Worm (Caenorhabditis elegans) whole organism, L2 larva: ENCODE data around the gene ZK1073.2.

Source experiments
- C34F6.9 ChIP-seq: fragments of 150-350 bp; optimal IDR thresholded peaks from 2 replicates; lab custom pipeline; 2014; ENCODE audit warnings: missing biosample characterization, missing genetic modification characterization
- F13H6.1 ChIP-seq: sonication (generic microtip); optimal IDR thresholded peaks from 2 replicates; lab custom pipeline; 2016; ENCODE audit warnings: missing genetic modification characterization, missing compliant biosample characterization
- R02D3.7 ChIP-seq: fragments of 150-350 bp; optimal IDR thresholded peaks from 2 replicates; lab custom pipeline; 2014; ENCODE audit warnings: missing biosample characterization, missing genetic modification characterization
- Y55F3AM.14 ChIP-seq: fragments of 200-800 bp; sonication (Bioruptor generic); optimal IDR thresholded peaks from 2 replicates; lab custom pipeline; 2018; ENCODE audit warnings: mild to moderate bottlenecking, missing genetic modification characterization, missing compliant biosample characterization
- ZK546.5 ChIP-seq: sonication (generic microtip); optimal IDR thresholded peaks from 2 replicates; lab custom pipeline; 2017; ENCODE audit warnings: missing biosample characterization, missing genetic modification characterization
- aly-2 ChIP-seq: fragments of 150-350 bp; optimal IDR thresholded peaks from 2 replicates; lab custom pipeline; 2014; ENCODE audit warnings: missing biosample characterization, missing genetic modification characterization
- ama-1 ChIP-seq: fragments of 150-350 bp; optimal IDR thresholded peaks from 2 replicates; lab custom pipeline; 2018; ENCODE audit warnings: inconsistent platforms
- blmp-1 ChIP-seq: sonication (generic microtip); optimal IDR thresholded peaks from 2 replicates; lab custom pipeline; 2017; ENCODE audit warnings: missing genetic modification characterization, mild to moderate bottlenecking, missing compliant biosample characterization, antibody characterized with exemption, moderate library complexity; ENCODE audit not compliant: insufficient read depth
- ceh-16 ChIP-seq: fragments of 150-350 bp; optimal IDR thresholded peaks from 2 replicates; lab custom pipeline; 2014; ENCODE audit warnings: missing biosample characterization, missing genetic modification characterization
- ceh-82 ChIP-seq: fragments of 150-350 bp; optimal IDR thresholded peaks from 2 replicates; lab custom pipeline; 2014; ENCODE audit warnings: missing biosample characterization, missing genetic modification characterization
- crh-2 ChIP-seq: sonication (generic microtip); optimal IDR thresholded peaks from 2 replicates; lab custom pipeline; 2017; ENCODE audit warnings: missing biosample characterization, missing genetic modification characterization
- dmd-4 ChIP-seq: sonication (generic microtip); optimal IDR thresholded peaks from 2 replicates; lab custom pipeline; 2017; ENCODE audit warnings: missing biosample characterization, missing genetic modification characterization
- egl-27 ChIP-seq: sonication (generic microtip); optimal IDR thresholded peaks from 3 replicates; lab custom pipeline; 2017; ENCODE audit warnings: missing biosample characterization, missing genetic modification reagents, missing genetic modification characterization
- elt-1 ChIP-seq: fragments of 150-350 bp; optimal IDR thresholded peaks from 2 replicates; lab custom pipeline; 2014; ENCODE audit warnings: missing biosample characterization, missing genetic modification characterization
- fos-1 ChIP-seq: fragments of 150-350 bp; optimal IDR thresholded peaks from 2 replicates; lab custom pipeline; 2014; ENCODE audit warnings: missing biosample characterization, missing genetic modification characterization
- gmeb-1 ChIP-seq: fragments of 150-350 bp; optimal IDR thresholded peaks from 2 replicates; lab custom pipeline; 2014; ENCODE audit warnings: missing biosample characterization, missing genetic modification characterization
- lin-11 ChIP-seq: fragments of 150-350 bp; sonication (generic microtip); optimal IDR thresholded peaks from 2 replicates; lab custom pipeline; 2014; ENCODE audit warnings: missing biosample characterization, missing genetic modification characterization, inconsistent platforms, mixed read lengths
- lin-13 ChIP-seq: fragments of 150-350 bp; optimal IDR thresholded peaks from 2 replicates; lab custom pipeline; 2014; ENCODE audit warnings: missing biosample characterization, missing genetic modification reagents, missing genetic modification characterization
- lin-39 ChIP-seq: fragments of 150-350 bp; optimal IDR thresholded peaks from 2 replicates; lab custom pipeline; 2014; ENCODE audit warnings: missing biosample characterization, missing genetic modification reagents, missing genetic modification characterization
- lsy-2 ChIP-seq, 2 experiments: fragments of 150-350 bp in 1 of 2; sonication (generic microtip) in 1 of 2; optimal IDR thresholded peaks; 2 replicates each; lab custom pipeline; 2014 to 2017; ENCODE audit warnings: missing biosample characterization in 2 of 2, missing genetic modification characterization in 2 of 2
- mab-5 ChIP-seq: fragments of 150-350 bp; optimal IDR thresholded peaks from 2 replicates; lab custom pipeline; 2014; ENCODE audit warnings: missing biosample characterization, missing genetic modification characterization
- mdl-1 ChIP-seq, 2 experiments: fragments of 150-350 bp in 1 of 2; sonication (generic microtip) in 1 of 2; optimal IDR thresholded peaks; 2 replicates each; lab custom pipeline; 2017; ENCODE audit warnings: missing biosample characterization in 2 of 2, missing genetic modification characterization in 2 of 2
- nhr-11 ChIP-seq: fragments of 150-350 bp; optimal IDR thresholded peaks from 2 replicates; lab custom pipeline; 2014; ENCODE audit warnings: missing biosample characterization, missing genetic modification characterization
- nhr-12 ChIP-seq: fragments of 150-350 bp; optimal IDR thresholded peaks from 2 replicates; lab custom pipeline; 2014; ENCODE audit warnings: missing biosample characterization, missing genetic modification characterization
- nhr-129 ChIP-seq: fragments of 150-350 bp; optimal IDR thresholded peaks from 2 replicates; lab custom pipeline; 2014; ENCODE audit warnings: missing biosample characterization, missing genetic modification characterization
- nhr-21 ChIP-seq: fragments of 150-350 bp; optimal IDR thresholded peaks from 2 replicates; lab custom pipeline; 2014; ENCODE audit warnings: missing biosample characterization, missing genetic modification characterization
- nhr-23 ChIP-seq: fragments of 150-350 bp; optimal IDR thresholded peaks from 2 replicates; lab custom pipeline; 2014; ENCODE audit warnings: missing biosample characterization, missing genetic modification reagents, missing genetic modification characterization
- nhr-25 ChIP-seq: fragments of 150-350 bp; sonication (generic microtip); optimal IDR thresholded peaks from 3 replicates; lab custom pipeline; 2014; ENCODE audit warnings: missing biosample characterization, missing genetic modification characterization
- nhr-6 ChIP-seq: fragments of 150-350 bp; optimal IDR thresholded peaks from 2 replicates; lab custom pipeline; 2014; ENCODE audit warnings: missing biosample characterization, missing genetic modification characterization
- nhr-77 ChIP-seq: fragments of 150-350 bp; optimal IDR thresholded peaks from 2 replicates; lab custom pipeline; 2014; ENCODE audit warnings: missing biosample characterization, missing genetic modification characterization
- peb-1 ChIP-seq: fragments of 150-350 bp; optimal IDR thresholded peaks from 2 replicates; lab custom pipeline; 2014; ENCODE audit warnings: missing biosample characterization, missing genetic modification characterization
- sem-4 ChIP-seq: fragments of 150-350 bp; optimal IDR thresholded peaks from 2 replicates; lab custom pipeline; 2014; ENCODE audit warnings: missing biosample characterization, missing genetic modification reagents, missing genetic modification characterization
- skn-1 ChIP-seq: sonication (generic microtip); optimal IDR thresholded peaks from 2 replicates; lab custom pipeline; 2017; ENCODE audit warnings: missing biosample characterization, missing genetic modification characterization
- sma-3 ChIP-seq: sonication (generic microtip); optimal IDR thresholded peaks from 2 replicates; lab custom pipeline; 2016; ENCODE audit warnings: missing genetic modification reagents, missing genetic modification characterization, missing compliant biosample characterization
- sma-9 ChIP-seq, 2 experiments: fragments of 150-350 bp in 1 of 2; sonication (generic microtip) in 1 of 2; optimal IDR thresholded peaks; 2 replicates each; lab custom pipeline; 2014 to 2016; ENCODE audit warnings: missing genetic modification characterization in 2 of 2, mild to moderate bottlenecking in 1 of 2, missing biosample characterization in 1 of 2, missing compliant biosample characterization in 1 of 2, missing genetic modification reagents in 1 of 2, moderate library complexity in 1 of 2
- snpc-4 ChIP-seq: fragments of 150-350 bp; optimal IDR thresholded peaks from 2 replicates; lab custom pipeline; 2014; ENCODE audit warnings: missing biosample characterization, missing genetic modification characterization
- unc-39 ChIP-seq: fragments of 150-350 bp; optimal IDR thresholded peaks from 2 replicates; lab custom pipeline; 2014; ENCODE audit warnings: missing biosample characterization, missing genetic modification characterization
- unc-55 ChIP-seq: fragments of 150-350 bp; sonication (generic microtip); optimal IDR thresholded peaks from 3 replicates; lab custom pipeline; 2014; ENCODE audit warnings: missing biosample characterization, missing genetic modification reagents, missing genetic modification characterization
- unc-62 ChIP-seq: fragments of 150-350 bp; optimal IDR thresholded peaks from 2 replicates; lab custom pipeline; 2014; ENCODE audit warnings: missing biosample characterization, missing genetic modification reagents, missing genetic modification characterization

ZK1073.2 gene

DNA sequence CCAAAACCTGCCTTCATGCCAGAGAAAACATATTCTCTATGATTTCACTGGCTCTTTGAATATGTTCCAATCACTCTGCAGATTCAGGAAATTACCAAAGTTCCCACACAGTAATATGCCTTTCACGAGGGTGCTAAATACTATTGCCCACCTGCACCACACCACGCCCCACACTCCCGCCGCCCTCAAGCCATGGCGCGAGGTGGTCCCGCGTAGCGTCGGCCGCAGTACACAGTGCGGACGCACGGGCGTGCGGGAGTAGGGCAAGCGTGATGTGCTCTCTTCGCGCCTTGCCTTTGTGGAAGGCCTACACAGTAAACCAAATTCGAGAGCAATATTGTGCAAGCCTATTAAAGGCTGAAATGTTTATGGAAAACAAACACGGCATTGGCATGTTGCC lies 54.0 kb downstream of the ZK1073.2 start:
- TF ChIP-seq snpc-4: peak; percentile 15
- TF ChIP-seq nhr-77 (tag; lab: Kevin White, UChicago): no peak
- no peak for TF ChIP-seq nhr-6

- TF ChIP-seq fos-1 (tag; lab: Kevin White, UChicago) (peak; percentile 2), nhr-129 (tag; lab: Kevin White, UChicago) (no peak), mab-5 (no peak), sma-9 (GFP tag; optimal IDR thresholded peaks at IDR 0.05; lab: Kevin White, UChicago) (no peak), sma-9 (tag; optimal IDR thresholded peaks at IDR 0.05; lab: Kevin White, UChicago) (no peak), skn-1 (tag; lab: Kevin White, UChicago) (peak; percentile 40)
Measured at ce11 chrX:16159359-16159758, 55.9 kb downstream of the ZK1073.2 start.

- no peak for TF ChIP-seq lin-11 (tag; lab: Kevin White, UChicago)
- TF ChIP-seq gmeb-1 (tag; lab: Kevin White, UChicago): no peak
- TF ChIP-seq mdl-1 (tag; optimal IDR thresholded peaks at IDR 0.05; lab: Kevin White, UChicago): peak in 1 of 2 experiments; percentile 18
- no peak for TF ChIP-seq sma-3 (GFP tag; lab: Kevin White, UChicago)
Measured at ce11 chrX:16160924-16161323, 57.4 kb downstream of the ZK1073.2 start.

ce11 chrX:16163402-16163801 lies 59.9 kb downstream of the ZK1073.2 start, which contains the start of gene F09C8.1:
Gene F09C8.1 (minus strand): TSS chrX:16163524.
- no peak for TF ChIP-seq unc-39
- no peak for TF ChIP-seq elt-1
- no peak for TF ChIP-seq ZK546.5
- TF ChIP-seq nhr-77 (tag; lab: Kevin White, UChicago): no peak
- peak; percentile 54 for TF ChIP-seq gmeb-1 (tag; lab: Kevin White, UChicago)
- peak; percentile 5 for TF ChIP-seq F13H6.1
- no peak for TF ChIP-seq peb-1 (tag; lab: Kevin White, UChicago)
- no peak for TF ChIP-seq lin-39 (tag; lab: Kevin White, UChicago)
- peak in 1 of 2 experiments; percentile 74 for TF ChIP-seq mdl-1 (tag; optimal IDR thresholded peaks at IDR 0.05; lab: Kevin White, UChicago)
- no peak for TF ChIP-seq ceh-82 (tag; lab: Kevin White, UChicago)
- peak; percentile 78 for TF ChIP-seq fos-1 (tag; lab: Kevin White, UChicago)
- TF ChIP-seq blmp-1 (tag; lab: Kevin White, UChicago): no peak
- TF ChIP-seq lsy-2 (tag; optimal IDR thresholded peaks at IDR 0.05; lab: Kevin White, UChicago): no peak
- no peak for TF ChIP-seq aly-2 (tag; lab: Kevin White, UChicago)
- no peak for TF ChIP-seq unc-55 (GFP tag; lab: Kevin White, UChicago)
- peak; percentile 83 for TF ChIP-seq sma-9 (GFP tag; optimal IDR thresholded peaks at IDR 0.05; lab: Kevin White, UChicago)
- no peak for TF ChIP-seq sma-9 (tag; optimal IDR thresholded peaks at IDR 0.05; lab: Kevin White, UChicago)
- TF ChIP-seq nhr-11 (tag; lab: Kevin White, UChicago): no peak
- no peak for TF ChIP-seq ceh-16 (tag; lab: Kevin White, UChicago)
- no peak for TF ChIP-seq skn-1 (tag; lab: Kevin White, UChicago)
- TF ChIP-seq lin-11 (tag; lab: Kevin White, UChicago): no peak
- TF ChIP-seq sem-4 (tag; lab: Kevin White, UChicago): no peak
- no peak for TF ChIP-seq nhr-23 (tag; lab: Kevin White, UChicago)
- no peak for TF ChIP-seq unc-62 (GFP tag; lab: Kevin White, UChicago)
- TF ChIP-seq nhr-129 (tag; lab: Kevin White, UChicago): no peak
- no peak for TF ChIP-seq nhr-25

ce11 chrX:16166484-16166883 lies 63.0 kb downstream of the ZK1073.2 start:
- TF ChIP-seq fos-1 (tag; lab: Kevin White, UChicago): peak; percentile 94
- TF ChIP-seq lin-11 (tag; lab: Kevin White, UChicago): no peak
- peak; percentile 51 for TF ChIP-seq sma-9 (GFP tag; optimal IDR thresholded peaks at IDR 0.05; lab: Kevin White, UChicago)
- TF ChIP-seq sma-9 (tag; optimal IDR thresholded peaks at IDR 0.05; lab: Kevin White, UChicago): no peak
- no peak for TF ChIP-seq ceh-82 (tag; lab: Kevin White, UChicago)
- TF ChIP-seq crh-2: peak; percentile 9

- TF ChIP-seq nhr-12: no peak
- TF ChIP-seq unc-62 (GFP tag; lab: Kevin White, UChicago): no peak
- TF ChIP-seq R02D3.7 (tag; lab: Kevin White, UChicago): no peak
- TF ChIP-seq egl-27: no peak
- TF ChIP-seq Y55F3AM.14 (GFP tag; lab: Kevin White, UChicago): no peak
- no peak for TF ChIP-seq nhr-21 (tag; lab: Kevin White, UChicago)
- TF ChIP-seq dmd-4 (tag; lab: Kevin White, UChicago): no peak
- TF ChIP-seq ama-1: no peak
- TF ChIP-seq blmp-1 (tag; lab: Kevin White, UChicago): no peak
- TF ChIP-seq C34F6.9 (tag; lab: Kevin White, UChicago): no peak
- TF ChIP-seq unc-39: no peak
- TF ChIP-seq nhr-25: no peak
- no peak for TF ChIP-seq lin-13
- TF ChIP-seq, all 48 proteins: peak for 0
Measured at ce11 chrX:16166994-16167393, 63.5 kb downstream of the ZK1073.2 start.
